Fruit fly (Drosophila melanogaster): ENCODE results near the gene boss.

- TF ChIP-seq kay (GFP tag; ENCODE audit: borderline replicate concordance) (no peak), pad (GFP tag; optimal IDR thresholded peaks at IDR 0.05) (no peak), CG14711 (tag; optimal IDR thresholded peaks at IDR 0.05) (no peak), CG7101 (tag; optimal IDR thresholded peaks at IDR 0.05) (no peak), cic (GFP tag; optimal IDR thresholded peaks at IDR 0.05) (no peak), CG7045 (GFP tag; optimal IDR thresholded peaks at IDR 0.05) (no peak), Clk (GFP tag; optimal IDR thresholded peaks at IDR 0.05) (no peak)
Observed at dm6 chr3R:26010628-26011027, 48.8 kb downstream of the boss start.

Data from whole organism, adult.